Fruit fly (Drosophila melanogaster) whole organism, embryonic: ENCODE data around the gene CG33093.

Experiments
- Asciz ChIP-seq: fragments of 200-800 bp; sonication (Bioruptor generic); optimal IDR thresholded peaks from 2 replicates; lab custom pipeline; 2017; ENCODE audit warnings: missing biosample characterization, mild to moderate bottlenecking, missing genetic modification characterization, missing genetic modification reagents
- CG10147 ChIP-seq: fragments of 200-800 bp; sonication (Bioruptor generic); optimal IDR thresholded peaks from 2 replicates; lab custom pipeline; 2019; ENCODE audit warnings: missing biosample characterization, mild to moderate bottlenecking, missing genetic modification characterization, moderate library complexity
- CG10321 ChIP-seq: fragments of 200-800 bp; sonication (Bioruptor generic); IDR thresholded peaks from 2 replicates; pipeline ENCODE4 v1.3.6; 2022; ENCODE audit warnings: missing biosample characterization, missing genetic modification characterization
- CG10979 ChIP-seq: fragments of 200-800 bp; sonication (Bioruptor generic); optimal IDR thresholded peaks from 2 replicates; lab custom pipeline; 2018; ENCODE audit warnings: missing biosample characterization, mild to moderate bottlenecking, missing genetic modification characterization, moderate library complexity
- CG12219 ChIP-seq: fragments of 200-800 bp; sonication (Bioruptor generic); optimal IDR thresholded peaks from 3 replicates; lab custom pipeline; 2018; ENCODE audit warnings: missing biosample characterization, mild to moderate bottlenecking, missing genetic modification characterization
- CG15073 ChIP-seq: fragments of 200-800 bp; sonication (Bioruptor generic); optimal IDR thresholded peaks from 2 replicates; lab custom pipeline; 2016; ENCODE audit warnings: missing biosample characterization, missing genetic modification characterization
- CG3163 ChIP-seq: fragments of 200-800 bp; sonication (Bioruptor generic); optimal IDR thresholded peaks from 3 replicates; lab custom pipeline; 2016; ENCODE audit warnings: missing biosample characterization, missing genetic modification characterization
- CG7928 ChIP-seq: fragments of 200-800 bp; sonication (Bioruptor generic); optimal IDR thresholded peaks from 2 replicates; lab custom pipeline; 2017; ENCODE audit warnings: missing biosample characterization, mild to moderate bottlenecking, missing genetic modification characterization
- Gsc ChIP-seq: fragments of 200-800 bp; sonication (Bioruptor generic); IDR thresholded peaks from 2 replicates; pipeline ENCODE4 v1.3.6; 2022; ENCODE audit warnings: missing biosample characterization, missing genetic modification characterization
- HHEX ChIP-seq: fragments of 200-800 bp; sonication (Bioruptor generic); optimal IDR thresholded peaks from 3 replicates; lab custom pipeline; 2017; ENCODE audit warnings: missing biosample characterization, mild to moderate bottlenecking, missing genetic modification characterization, missing genetic modification reagents
- Mes4 ChIP-seq: fragments of 200-800 bp; sonication (Bioruptor generic); optimal IDR thresholded peaks from 2 replicates; lab custom pipeline; 2016; ENCODE audit warnings: missing biosample characterization, missing genetic modification characterization
- bowl ChIP-seq: fragments of 200-800 bp; sonication (Bioruptor generic); IDR thresholded peaks from 2 replicates; pipeline ENCODE4 v1.3.6; 2022; ENCODE audit warnings: missing biosample characterization, missing genetic modification characterization
- nau ChIP-seq: fragments of 200-800 bp; sonication (Bioruptor generic); optimal IDR thresholded peaks from 3 replicates; lab custom pipeline; 2017; ENCODE audit warnings: missing biosample characterization, mild to moderate bottlenecking, missing genetic modification characterization, missing genetic modification reagents
- tup ChIP-seq: fragments of 200-800 bp; sonication (Bioruptor generic); optimal IDR thresholded peaks from 2 replicates; lab custom pipeline; 2016; ENCODE audit warnings: missing biosample characterization, mild to moderate bottlenecking, missing genetic modification characterization, moderate library complexity

DNA sequence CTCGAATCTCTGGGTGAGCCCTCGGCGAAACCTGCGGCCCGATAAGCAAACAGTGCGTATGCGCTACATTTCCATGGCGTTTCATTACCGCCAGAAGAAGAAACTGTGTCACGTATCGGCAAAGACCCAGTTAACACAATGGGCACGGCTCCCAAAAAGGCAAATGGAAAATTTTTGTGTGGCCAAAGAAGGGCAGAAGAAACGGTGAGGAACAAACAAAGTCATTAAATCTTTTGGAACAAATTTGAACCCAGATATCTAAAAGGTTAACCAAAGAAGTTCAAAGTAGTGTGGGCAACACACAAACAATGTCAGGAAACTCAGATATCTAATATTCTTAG lies 6.7 kb downstream of the CG33093 start:
- TF ChIP-seq CG10147 = no peak
- TF ChIP-seq CG10979 (tag; lab: Kevin White, UChicago) = no peak
- no peak for TF ChIP-seq Mes4 (GFP tag; lab: Kevin White, UChicago)
- no peak for TF ChIP-seq CG15073 (GFP tag; lab: Kevin White, UChicago)
- no peak for TF ChIP-seq HHEX (GFP tag; lab: Kevin White, UChicago)
- TF ChIP-seq bowl (GFP tag; lab: Robert Waterston, UW) = no peak
- TF ChIP-seq nau (GFP tag; lab: Kevin White, UChicago) = no peak
- TF ChIP-seq CG3163 (GFP tag; lab: Kevin White, UChicago) = no peak
- TF ChIP-seq Asciz (GFP tag; lab: Kevin White, UChicago) = no peak
- no peak for TF ChIP-seq CG10321
- no peak for TF ChIP-seq Gsc
- TF ChIP-seq CG7928 (GFP tag; lab: Kevin White, UChicago) = no peak
- TF ChIP-seq CG12219 (GFP tag; lab: Kevin White, UChicago) = no peak
- no peak for TF ChIP-seq tup
